Fruit fly (Drosophila melanogaster) whole organism, embryonic: Measurements from ENCODE around the gene CG33282.

Source experiments
- Ada2b ChIP-seq: fragments of 200-800 bp; sonication (Bioruptor generic); IDR thresholded peaks from 2 replicates; pipeline ENCODE4 v1.3.6; 2022; ENCODE audit warnings: missing biosample characterization, missing genetic modification characterization
- CG10274 ChIP-seq: fragments of 200-800 bp; sonication (Bioruptor generic); optimal IDR thresholded peaks from 3 replicates; lab custom pipeline; 2017; ENCODE audit warnings: missing biosample characterization, mild to moderate bottlenecking, missing genetic modification characterization
- CG11093 ChIP-seq: fragments of 200-800 bp; sonication (Bioruptor generic); IDR thresholded peaks from 3 replicates; pipeline ENCODE4 v1.3.6; 2022; ENCODE audit warnings: missing biosample characterization, missing genetic modification characterization
- CG15514 ChIP-seq: fragments of 200-800 bp; sonication (Bioruptor generic); optimal IDR thresholded peaks from 3 replicates; lab custom pipeline; 2017; ENCODE audit warnings: missing biosample characterization, missing genetic modification characterization, mild to moderate bottlenecking, moderate library complexity, missing genetic modification reagents
- CG17186 ChIP-seq: fragments of 200-800 bp; sonication (Bioruptor generic); optimal IDR thresholded peaks from 3 replicates; lab custom pipeline; 2017; ENCODE audit warnings: missing biosample characterization, missing genetic modification reagents, missing genetic modification characterization
- CG2116 ChIP-seq: fragments of 200-800 bp; sonication (Bioruptor generic); optimal IDR thresholded peaks from 3 replicates; lab custom pipeline; 2018; ENCODE audit warnings: missing biosample characterization, mild to moderate bottlenecking, missing genetic modification characterization
- CG31388 ChIP-seq: fragments of 200-800 bp; sonication (Bioruptor generic); optimal IDR thresholded peaks from 2 replicates; lab custom pipeline; 2016; ENCODE audit warnings: missing biosample characterization, missing genetic modification characterization
- CG3281 ChIP-seq: fragments of 200-800 bp; sonication (Bioruptor generic); optimal IDR thresholded peaks from 3 replicates; lab custom pipeline; 2017; ENCODE audit warnings: missing biosample characterization, mild to moderate bottlenecking, missing genetic modification characterization
- CG3726 ChIP-seq: fragments of 200-800 bp; sonication (Bioruptor generic); IDR thresholded peaks from 3 replicates; pipeline ENCODE4, ENCODE4 v1.3.6; 2022; ENCODE audit warnings: missing biosample characterization, missing genetic modification characterization
- CG4404 ChIP-seq: fragments of 200-800 bp; sonication (Bioruptor generic); IDR thresholded peaks from 2 replicates; pipeline ENCODE4 v1.3.6; 2022; ENCODE audit warnings: missing biosample characterization, missing genetic modification characterization
- CG6175 ChIP-seq: fragments of 200-800 bp; sonication (Bioruptor generic); IDR thresholded peaks from 3 replicates; pipeline ENCODE4 v1.3.6; 2022; ENCODE audit warnings: missing biosample characterization, missing genetic modification characterization
- CG6854 ChIP-seq: fragments of 200-800 bp; sonication (Bioruptor generic); optimal IDR thresholded peaks from 3 replicates; lab custom pipeline; 2017; ENCODE audit warnings: missing biosample characterization, mild to moderate bottlenecking, missing genetic modification characterization
- CG9876 ChIP-seq: fragments of 200-800 bp; sonication (Bioruptor generic); optimal IDR thresholded peaks from 2 replicates; lab custom pipeline; 2016; ENCODE audit warnings: missing biosample characterization, missing genetic modification characterization
- CoRest ChIP-seq: fragments of 200-800 bp; sonication (Bioruptor generic); optimal IDR thresholded peaks from 3 replicates; lab custom pipeline; 2018; ENCODE audit warnings: missing biosample characterization, mild to moderate bottlenecking, missing genetic modification characterization, moderate library complexity
- CrebB ChIP-seq: fragments of 200-800 bp; sonication (Bioruptor generic); optimal IDR thresholded peaks from 3 replicates; lab custom pipeline; 2018; ENCODE audit warnings: missing biosample characterization, mild to moderate bottlenecking, missing genetic modification characterization
- Dp ChIP-seq: fragments of 200-800 bp; sonication (Bioruptor generic); optimal IDR thresholded peaks from 2 replicates; lab custom pipeline; 2018; ENCODE audit warnings: missing biosample characterization, mild to moderate bottlenecking, missing genetic modification characterization, moderate library complexity
- GATAe ChIP-seq: fragments of 200-800 bp; sonication (Bioruptor generic); conservative IDR thresholded peaks from 2 replicates; pipeline ENCODE4 v1.3.6; 2022; ENCODE audit warnings: missing biosample characterization, missing genetic modification characterization
- H2.0 ChIP-seq: fragments of 200-800 bp; sonication (Bioruptor generic); IDR thresholded peaks from 2 replicates; pipeline ENCODE4 v1.3.6; 2022; ENCODE audit warnings: missing biosample characterization, missing genetic modification characterization
- HmgZ ChIP-seq: fragments of 200-800 bp; sonication (Bioruptor generic); optimal IDR thresholded peaks from 2 replicates; lab custom pipeline; 2018; ENCODE audit warnings: missing biosample characterization, mild to moderate bottlenecking, missing genetic modification characterization
- Hr51 ChIP-seq, 2 experiments: fragments of 200-800 bp; sonication (Bioruptor generic); optimal IDR thresholded peaks; 2 replicates in 1 of 2; 3 replicates in 1 of 2; lab custom pipeline; 2016 to 2018; ENCODE audit warnings: missing biosample characterization in 2 of 2, missing genetic modification characterization in 2 of 2, mild to moderate bottlenecking in 1 of 2, moderate library complexity in 1 of 2
- Med ChIP-seq: fragments of 200-800 bp; sonication (Bioruptor generic); peaks from one replicate; lab custom pipeline; 2016; ENCODE audit warnings: missing biosample characterization, missing genetic modification characterization, mild to moderate bottlenecking, inconsistent platforms, moderate library complexity
- Myb ChIP-seq: fragments of 200-800 bp; sonication (Bioruptor generic); optimal IDR thresholded peaks from 2 replicates; lab custom pipeline; 2016; ENCODE audit warnings: missing biosample characterization, missing genetic modification characterization
- Six4 ChIP-seq: fragments of 200-800 bp; sonication (Bioruptor generic); optimal IDR thresholded peaks from 2 replicates; lab custom pipeline; 2016; ENCODE audit warnings: missing biosample characterization, missing genetic modification characterization
- br ChIP-seq: fragments of >200 bp; optimal IDR thresholded peaks from 2 replicates; lab custom pipeline; 2017
- cwo ChIP-seq: fragments of 200-800 bp; sonication (Bioruptor generic); optimal IDR thresholded peaks from 3 replicates; lab custom pipeline; 2017; ENCODE audit warnings: missing biosample characterization, missing genetic modification characterization, mild to moderate bottlenecking, moderate library complexity, missing genetic modification reagents
- en ChIP-seq: fragments of 200-800 bp; sonication (Bioruptor generic); optimal IDR thresholded peaks from 2 replicates; lab custom pipeline; 2016; ENCODE audit warnings: missing biosample characterization, missing genetic modification characterization
- exex ChIP-seq: fragments of 200-800 bp; sonication (Bioruptor generic); optimal IDR thresholded peaks from 4 replicates; lab custom pipeline; 2018; ENCODE audit warnings: missing biosample characterization, mild to moderate bottlenecking, missing genetic modification characterization, moderate library complexity
- fd3F ChIP-seq: fragments of 200-800 bp; sonication (Bioruptor generic); optimal IDR thresholded peaks from 2 replicates; lab custom pipeline; 2018; ENCODE audit warnings: missing biosample characterization, mild to moderate bottlenecking, missing genetic modification characterization, moderate library complexity
- gro ChIP-seq: fragments of 200-800 bp; sonication (Bioruptor generic); optimal IDR thresholded peaks from 2 replicates; lab custom pipeline; 2016; ENCODE audit warnings: missing biosample characterization, missing genetic modification characterization
- kah ChIP-seq: fragments of 200-800 bp; sonication (Bioruptor generic); optimal IDR thresholded peaks from 2 replicates; lab custom pipeline; 2018; ENCODE audit warnings: missing biosample characterization, mild to moderate bottlenecking, missing genetic modification characterization
- lmd ChIP-seq: fragments of 200-800 bp; sonication (Bioruptor generic); IDR thresholded peaks from 2 replicates; pipeline ENCODE4 v1.3.6; 2022; ENCODE audit warnings: missing biosample characterization, missing genetic modification characterization
- lola ChIP-seq, 3 experiments: fragments of >200 bp in 2 of 3; fragments of 200-800 bp in 1 of 3; sonication (Bioruptor generic) in 1 of 3; optimal IDR thresholded peaks; 2 replicates each; lab custom pipeline; 2017 to 2019; ENCODE audit warnings: missing biosample characterization in 3 of 3, missing genetic modification characterization in 3 of 3, mild to moderate bottlenecking in 1 of 3, moderate library complexity in 1 of 3
- org-1 ChIP-seq: fragments of 200-800 bp; sonication (Bioruptor generic); optimal IDR thresholded peaks from 2 replicates; lab custom pipeline; 2017; ENCODE audit warnings: missing biosample characterization, missing genetic modification characterization
- peb ChIP-seq: fragments of 200-800 bp; sonication (Bioruptor generic); IDR thresholded peaks from 2 replicates; pipeline ENCODE4 v1.3.6; 2022; ENCODE audit warnings: missing biosample characterization, missing genetic modification characterization
- rib ChIP-seq: fragments of 200-800 bp; sonication (Bioruptor generic); IDR thresholded peaks from 2 replicates; pipeline ENCODE4 v1.3.6; 2022; ENCODE audit warnings: missing biosample characterization, missing genetic modification characterization
- sc ChIP-seq, 3 experiments: fragments of >200 bp in 2 of 3; fragments of 200-800 bp in 1 of 3; sonication (Bioruptor generic) in 1 of 3; optimal IDR thresholded peaks; 2 replicates in 2 of 3; 3 replicates in 1 of 3; lab custom pipeline; 2017; ENCODE audit warnings: mild to moderate bottlenecking in 1 of 3, missing biosample characterization in 1 of 3, missing genetic modification characterization in 1 of 3, missing genetic modification reagents in 1 of 3
- sens-2 ChIP-seq: fragments of 200-800 bp; sonication (Bioruptor generic); IDR thresholded peaks from 2 replicates; pipeline ENCODE4 v1.3.6; 2022; ENCODE audit warnings: missing biosample characterization, missing genetic modification characterization
- sima ChIP-seq: fragments of 200-800 bp; sonication (Bioruptor generic); optimal IDR thresholded peaks from 2 replicates; lab custom pipeline; 2016; ENCODE audit warnings: missing biosample characterization, missing genetic modification characterization
- yki ChIP-seq: fragments of >200 bp; optimal IDR thresholded peaks from 3 replicates; lab custom pipeline; 2018
- zen ChIP-seq: fragments of 200-800 bp; sonication (Bioruptor generic); optimal IDR thresholded peaks from 3 replicates; lab custom pipeline; 2018; ENCODE audit warnings: missing biosample characterization, mild to moderate bottlenecking, missing genetic modification characterization, moderate library complexity

CG33282 gene

dm6 chr2L:3366043-3366679, 38.5 kb downstream of the CG33282 start (continued):
- no peak for TF ChIP-seq fd3F (GFP tag; lab: Kevin White, UChicago)
- TF ChIP-seq rib (GFP tag; lab: Robert Waterston, UW), result peak; percentile 64; the same call in 1 of the 2 replicates
- no peak for TF ChIP-seq CG6175 (GFP tag; lab: Robert Waterston, UW)
- peak; percentile 79 for TF ChIP-seq GATAe
- TF ChIP-seq sens-2 (GFP tag; lab: Robert Waterston, UW), result no peak
- TF ChIP-seq exex, result peak; percentile 98
- no peak for TF ChIP-seq H2.0
- no peak for TF ChIP-seq CrebB (tag; lab: Kevin White, UChicago)
- no peak for TF ChIP-seq CG17186 (GFP tag; lab: Kevin White, UChicago)
- no peak for TF ChIP-seq CG4404 (GFP tag; lab: Robert Waterston, UW)
- no peak for TF ChIP-seq yki (lab: Kevin White, UChicago)
- TF ChIP-seq en (GFP tag; lab: Kevin White, UChicago), result no peak
- no peak for TF ChIP-seq Six4
- TF ChIP-seq CG2116, result no peak
- TF ChIP-seq sima (GFP tag; lab: Kevin White, UChicago), result no peak
- TF ChIP-seq Med (GFP tag; lab: Kevin White, UChicago), result peak; percentile 73
- peak; percentile 26 for TF ChIP-seq CG15514 (GFP tag; lab: Kevin White, UChicago)
- peak; percentile 61 for TF ChIP-seq cwo
- no peak for TF ChIP-seq Myb (GFP tag; lab: Kevin White, UChicago)
- peak; percentile 24 for TF ChIP-seq HmgZ (tag; lab: Kevin White, UChicago)
- no peak for TF ChIP-seq CG6854 (GFP tag; lab: Kevin White, UChicago)
- peak; percentile 11 for TF ChIP-seq CG3281 (GFP tag; lab: Kevin White, UChicago)

dm6 chr2L:3368425-3368824, 40.7 kb downstream of the CG33282 start:
- no peak for TF ChIP-seq br (lab: Kevin White, UChicago)
- no peak for TF ChIP-seq Dp (GFP tag; lab: Kevin White, UChicago)
- TF ChIP-seq CG9876, result no peak
- TF ChIP-seq sc (optimal IDR thresholded peaks at IDR 0.05; lab: Kevin White, UChicago), result no peak
- TF ChIP-seq sc (GFP tag; optimal IDR thresholded peaks at IDR 0.05; lab: Kevin White, UChicago), result no peak
- no peak for TF ChIP-seq org-1 (GFP tag; lab: Kevin White, UChicago)
- TF ChIP-seq gro (GFP tag; lab: Kevin White, UChicago), result no peak
- no peak for TF ChIP-seq lmd (GFP tag; lab: Robert Waterston, UW)
- TF ChIP-seq zen (tag; lab: Kevin White, UChicago), result no peak
- no peak for TF ChIP-seq CG11093 (GFP tag; lab: Robert Waterston, UW)
- no peak for TF ChIP-seq CG3726
- TF ChIP-seq kah (GFP tag; lab: Kevin White, UChicago), result no peak
- no peak for TF ChIP-seq peb (GFP tag; lab: Robert Waterston, UW)
- no peak for TF ChIP-seq CG10274
- no peak for TF ChIP-seq CoRest (tag; lab: Kevin White, UChicago)
- no peak for TF ChIP-seq CG31388 (GFP tag; lab: Kevin White, UChicago)
- TF ChIP-seq Ada2b (GFP tag; lab: Robert Waterston, UW), result no peak
- no peak for TF ChIP-seq Hr51 (GFP tag; optimal IDR thresholded peaks at IDR 0.05; lab: Kevin White, UChicago)
- TF ChIP-seq lola (GFP tag; optimal IDR thresholded peaks at IDR 0.05; lab: Kevin White, UChicago), result no peak
